Worm (Caenorhabditis elegans): ENCODE results near the gene C01G10.15.

Gene C01G10.15

DNA sequence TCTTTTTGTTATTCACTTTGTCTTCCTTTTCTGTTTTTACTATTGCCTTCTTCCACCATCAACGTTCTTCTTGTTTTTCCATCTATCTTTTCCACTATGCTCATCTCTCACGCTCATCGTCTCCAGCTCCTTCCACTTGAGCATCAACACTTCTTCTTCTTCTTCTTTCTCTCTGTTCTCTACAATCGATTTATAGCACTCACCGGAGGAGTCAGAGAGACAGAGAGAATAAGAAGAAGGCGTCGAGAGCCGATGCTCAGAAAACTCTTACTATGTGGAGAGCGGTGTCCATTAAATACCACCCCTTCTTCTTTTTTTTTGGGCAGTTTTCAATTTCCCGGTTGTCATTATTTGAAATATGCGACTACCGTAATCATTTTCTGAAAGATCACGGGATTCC lies 12.2 kb downstream of the C01G10.15 start:
- no peak for TF ChIP-seq B0310.2 (tag; optimal IDR thresholded peaks at IDR 0.05)
- no peak for TF ChIP-seq ets-7 (tag; optimal IDR thresholded peaks at IDR 0.05)
- no peak for TF ChIP-seq flt-1 (GFP tag; IDR thresholded peaks at IDR 0.05)
- no peak for TF ChIP-seq ceh-13 (GFP tag; optimal IDR thresholded peaks at IDR 0.05)
- TF ChIP-seq hmbx-1 (tag; optimal IDR thresholded peaks at IDR 0.05) = no peak
- no peak for TF ChIP-seq aly-1 (tag; optimal IDR thresholded peaks at IDR 0.05)

ce11 chrV:15072738-15073137 lies 14.4 kb downstream of the C01G10.15 start:
- TF ChIP-seq tra-4 (tag; optimal IDR thresholded peaks at IDR 0.05) = no peak
- TF ChIP-seq tbx-11 (GFP tag; IDR thresholded peaks at IDR 0.05) = 0 out of 2 replicates have a peak, but pooled peaks have one; percentile 24

- TF ChIP-seq hmg-4 (GFP tag; optimal IDR thresholded peaks at IDR 0.05) = peak; percentile 53
- no peak for TF ChIP-seq scrt-1 (GFP tag; IDR thresholded peaks at IDR 0.05)
- TF ChIP-seq aly-1 (tag; optimal IDR thresholded peaks at IDR 0.05) = peak; percentile 14
Measured at ce11 chrV:15071015-15071810, 15.9 kb downstream of the C01G10.15 start, which contains the start of gene unc-76. Gene unc-76, plus strand, starts transcription at chrV:15071760.

ce11 chrV:15069435-15069985 lies 17.6 kb downstream of the C01G10.15 start:
- no peak for TF ChIP-seq hmg-4 (GFP tag; optimal IDR thresholded peaks at IDR 0.05)
- TF ChIP-seq B0310.2 (tag; optimal IDR thresholded peaks at IDR 0.05) = no peak
- no peak for TF ChIP-seq ceh-13 (GFP tag; optimal IDR thresholded peaks at IDR 0.05)
- no peak for TF ChIP-seq tbx-11 (GFP tag; IDR thresholded peaks at IDR 0.05)
- TF ChIP-seq ama-1 (optimal IDR thresholded peaks at IDR 0.05) = no peak
- TF ChIP-seq tra-4 (tag; optimal IDR thresholded peaks at IDR 0.05) = no peak
- no peak for TF ChIP-seq scrt-1 (GFP tag; IDR thresholded peaks at IDR 0.05)
- TF ChIP-seq ceh-36 (tag; optimal IDR thresholded peaks at IDR 0.05) = no peak
- no peak for TF ChIP-seq hnd-1 (tag; optimal IDR thresholded peaks at IDR 0.05)
- no peak for TF ChIP-seq aly-1 (tag; optimal IDR thresholded peaks at IDR 0.05)
- TF ChIP-seq flt-1 (GFP tag; IDR thresholded peaks at IDR 0.05) = no peak
- no peak for TF ChIP-seq tbx-37 (GFP tag; conservative IDR thresholded peaks at IDR 0.05)
- no peak for TF ChIP-seq F13C5.2 (tag; optimal IDR thresholded peaks at IDR 0.05)
- TF ChIP-seq sea-1 (GFP tag; conservative IDR thresholded peaks at IDR 0.05) = no peak
- no peak for TF ChIP-seq ets-7 (tag; optimal IDR thresholded peaks at IDR 0.05)
- no peak for TF ChIP-seq hmbx-1 (tag; optimal IDR thresholded peaks at IDR 0.05)
- no peak for TF ChIP-seq pes-1 (GFP tag; IDR thresholded peaks at IDR 0.05)

DNA sequence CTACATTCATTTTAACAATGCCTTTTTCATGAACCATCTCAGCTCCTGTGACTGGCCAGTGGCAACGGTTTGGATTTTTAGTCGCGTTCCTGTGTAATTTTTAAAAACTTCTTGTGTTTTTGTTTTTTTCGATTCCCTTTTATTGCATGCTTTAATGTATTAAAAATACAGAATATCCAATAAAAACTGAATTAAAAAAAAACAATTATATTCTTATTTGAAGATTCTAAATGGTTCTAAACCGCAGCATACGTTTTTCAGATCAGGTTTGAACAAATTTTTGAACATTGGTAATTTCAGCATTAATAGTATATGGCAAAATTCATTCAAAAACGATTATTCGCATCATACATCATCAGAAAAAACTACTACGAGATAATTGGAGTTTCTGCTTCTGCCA lies 18.7 kb downstream of the C01G10.15 start, which contains the start of gene dnj-3:
Gene dnj-3, plus strand, starts transcription at position 301 of the 400 bp plus-strand sequence.
- TF ChIP-seq ceh-13 (GFP tag; optimal IDR thresholded peaks at IDR 0.05) = no peak
- TF ChIP-seq hmbx-1 (tag; optimal IDR thresholded peaks at IDR 0.05) = no peak
- no peak for TF ChIP-seq tbx-37 (GFP tag; conservative IDR thresholded peaks at IDR 0.05)
- no peak for TF ChIP-seq aly-1 (tag; optimal IDR thresholded peaks at IDR 0.05)

- no peak for TF ChIP-seq tra-4 (tag; optimal IDR thresholded peaks at IDR 0.05)
- no peak for TF ChIP-seq pes-1 (GFP tag; IDR thresholded peaks at IDR 0.05)
- no peak for TF ChIP-seq ets-7 (tag; optimal IDR thresholded peaks at IDR 0.05)
- no peak for TF ChIP-seq ceh-13 (GFP tag; optimal IDR thresholded peaks at IDR 0.05)
- TF ChIP-seq F13C5.2 (tag; optimal IDR thresholded peaks at IDR 0.05) = no peak
- TF ChIP-seq flt-1 (GFP tag; IDR thresholded peaks at IDR 0.05) = no peak
Measured at ce11 chrV:15067165-15067564, 19.9 kb downstream of the C01G10.15 start, which contains the start of gene C25D7.10. Gene C25D7.10, plus strand, starts transcription at chrV:15067465.

DNA sequence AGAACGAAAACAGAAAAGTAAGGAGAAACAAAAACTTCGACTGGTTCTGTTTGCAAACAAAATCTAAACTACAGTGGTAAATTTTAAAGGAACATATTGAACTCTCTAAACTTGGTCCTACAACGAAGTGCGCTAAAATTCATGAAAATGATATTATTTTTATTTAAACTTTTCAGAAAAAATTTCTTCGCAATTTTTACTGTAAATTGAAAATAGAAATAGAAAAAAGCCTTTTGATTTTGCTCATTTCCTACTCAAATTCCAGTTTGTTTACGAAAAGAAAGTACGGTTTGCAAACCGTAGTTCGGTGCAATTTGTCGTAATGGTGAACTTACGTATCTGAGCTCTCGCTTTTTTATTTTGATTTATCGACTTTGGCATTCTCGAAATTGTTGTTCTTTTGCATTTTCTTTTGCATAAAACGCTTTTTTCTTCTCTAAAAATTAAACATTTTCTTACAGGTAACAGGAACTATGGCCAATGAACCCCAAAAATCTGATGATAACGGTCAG lies 21.2 kb downstream of the C01G10.15 start, which contains the start of gene otub-1:
Gene otub-1, plus strand, starts transcription at position 462 of the 512 bp plus-strand sequence.
- TF ChIP-seq tbx-37 (GFP tag; conservative IDR thresholded peaks at IDR 0.05) (no peak), ets-7 (tag; optimal IDR thresholded peaks at IDR 0.05) (no peak), F13C5.2 (tag; optimal IDR thresholded peaks at IDR 0.05) (no peak), B0310.2 (tag; optimal IDR thresholded peaks at IDR 0.05) (no peak), hmbx-1 (tag; optimal IDR thresholded peaks at IDR 0.05) (no peak), hnd-1 (tag; optimal IDR thresholded peaks at IDR 0.05) (no peak), tbx-11 (GFP tag; IDR thresholded peaks at IDR 0.05) (no peak), sea-1 (GFP tag; conservative IDR thresholded peaks at IDR 0.05) (no peak), ceh-36 (tag; optimal IDR thresholded peaks at IDR 0.05) (no peak), aly-1 (tag; optimal IDR thresholded peaks at IDR 0.05) (no peak), ama-1 (optimal IDR thresholded peaks at IDR 0.05) (no peak), pes-1 (GFP tag; IDR thresholded peaks at IDR 0.05) (no peak), scrt-1 (GFP tag; IDR thresholded peaks at IDR 0.05) (no peak), ceh-13 (GFP tag; optimal IDR thresholded peaks at IDR 0.05) (no peak), tra-4 (tag; optimal IDR thresholded peaks at IDR 0.05) (no peak), hmg-4 (GFP tag; optimal IDR thresholded peaks at IDR 0.05) (no peak)

DNA sequence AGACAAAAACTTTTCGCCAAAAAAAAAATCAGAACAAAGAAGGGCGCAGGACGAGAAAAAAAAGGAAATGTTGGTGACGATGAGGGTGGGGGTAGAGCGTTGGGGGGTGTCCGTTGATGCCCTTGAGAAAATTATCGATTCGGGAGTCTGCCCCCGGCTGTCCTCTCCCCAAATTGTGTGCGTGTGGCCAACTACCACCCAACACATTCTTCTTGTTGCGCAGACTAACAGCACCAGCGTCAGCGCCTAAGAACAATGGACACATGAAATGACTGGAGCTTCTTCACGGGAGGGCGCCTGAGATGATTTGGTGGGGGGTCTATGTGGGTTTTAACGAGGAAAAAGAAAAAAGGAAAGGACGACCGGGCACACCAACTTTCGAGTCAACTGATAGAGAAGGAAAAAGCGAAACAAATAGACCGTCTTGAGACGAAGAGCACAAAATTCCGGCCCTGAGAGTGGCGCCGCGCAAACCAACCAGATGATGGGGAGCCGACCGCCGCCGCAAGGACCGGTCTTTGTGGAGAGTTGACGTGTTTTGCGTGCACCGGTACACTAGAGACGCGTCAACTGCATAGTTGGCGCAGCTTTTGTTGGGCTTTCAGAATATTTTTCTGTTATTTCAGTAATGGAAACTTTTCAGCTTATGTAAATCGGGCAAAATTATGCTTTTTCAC lies 21.9 kb downstream of the C01G10.15 start, which contains the start of gene C25D7.9:
Gene C25D7.9, plus strand, starts transcription at position 68 of the 677 bp plus-strand sequence.
- no peak for TF ChIP-seq ceh-13 (GFP tag; optimal IDR thresholded peaks at IDR 0.05)
- TF ChIP-seq F13C5.2 (tag; optimal IDR thresholded peaks at IDR 0.05) = peak; percentile 75
- no peak for TF ChIP-seq hmbx-1 (tag; optimal IDR thresholded peaks at IDR 0.05)
- peak; percentile 75 for TF ChIP-seq hmg-4 (GFP tag; optimal IDR thresholded peaks at IDR 0.05)
- TF ChIP-seq ama-1 (optimal IDR thresholded peaks at IDR 0.05) = no peak

Data from whole organism, early embryonic.